Worm (Caenorhabditis elegans) whole organism, mixed stage, embryonic: ENCODE data around the gene lido-13.

Source experiments
- M03D4.4 ChIP-seq: sonication (generic microtip); optimal IDR thresholded peaks from 2 replicates; lab custom pipeline; 2017; ENCODE audit warnings: mild to moderate bottlenecking, missing genetic modification characterization, missing compliant biosample characterization
- bed-3 ChIP-seq: fragments of 200-800 bp; sonication (Bioruptor generic); optimal IDR thresholded peaks from 3 replicates; lab custom pipeline; 2018; ENCODE audit warnings: mild to moderate bottlenecking, missing genetic modification characterization, moderate library complexity, missing compliant biosample characterization
- blmp-1 ChIP-seq: fragments of 150-350 bp; optimal IDR thresholded peaks from 2 replicates; lab custom pipeline; 2014; ENCODE audit warnings: missing biosample characterization, missing genetic modification characterization
- ceh-43 ChIP-seq: fragments of 200-800 bp; sonication (Bioruptor generic); optimal IDR thresholded peaks from 2 replicates; lab custom pipeline; 2018; ENCODE audit warnings: mild to moderate bottlenecking, missing genetic modification characterization, moderate library complexity, missing compliant biosample characterization
- cnd-1 ChIP-seq: fragments of 200-800 bp; sonication (Bioruptor generic); optimal IDR thresholded peaks from 2 replicates; lab custom pipeline; 2018; ENCODE audit warnings: mild to moderate bottlenecking, missing genetic modification characterization, missing compliant biosample characterization
- drap-1 ChIP-seq: fragments of 200-800 bp; sonication (Bioruptor generic); optimal IDR thresholded peaks from 3 replicates; lab custom pipeline; 2018; ENCODE audit warnings: mild to moderate bottlenecking, missing genetic modification characterization, missing compliant biosample characterization
- elt-1 ChIP-seq: sonication (generic microtip); optimal IDR thresholded peaks from 2 replicates; lab custom pipeline; 2017; ENCODE audit warnings: missing genetic modification characterization, mild to moderate bottlenecking, missing compliant biosample characterization, antibody characterized with exemption, moderate library complexity, borderline replicate concordance; ENCODE audit not compliant: insufficient read depth
- flh-1 ChIP-seq: fragments of 200-800 bp; sonication (Bioruptor generic); optimal IDR thresholded peaks from 2 replicates; lab custom pipeline; 2018; ENCODE audit warnings: mild to moderate bottlenecking, missing genetic modification characterization, moderate library complexity, missing compliant biosample characterization
- hlh-1 ChIP-seq: fragments of 150-350 bp; optimal IDR thresholded peaks from 2 replicates; lab custom pipeline; 2014; ENCODE audit warnings: missing biosample characterization, missing genetic modification reagents, missing genetic modification characterization
- lin-32 ChIP-seq: fragments of 200-800 bp; sonication (Bioruptor generic); optimal IDR thresholded peaks from 2 replicates; lab custom pipeline; 2018; ENCODE audit warnings: mild to moderate bottlenecking, missing genetic modification characterization, missing compliant biosample characterization
- mls-2 ChIP-seq: sonication (generic microtip); optimal IDR thresholded peaks from 2 replicates; lab custom pipeline; 2016; ENCODE audit warnings: mild to moderate bottlenecking, missing genetic modification characterization, moderate library complexity, missing compliant biosample characterization
- nhr-237 ChIP-seq: fragments of 150-350 bp; optimal IDR thresholded peaks from 2 replicates; lab custom pipeline; 2014; ENCODE audit warnings: missing biosample characterization, missing genetic modification characterization
- nhr-28 ChIP-seq: fragments of 150-350 bp; optimal IDR thresholded peaks from 2 replicates; lab custom pipeline; 2014; ENCODE audit warnings: missing biosample characterization, missing genetic modification characterization
- pha-4 ChIP-seq: fragments of 150-350 bp; optimal IDR thresholded peaks from 2 replicates; lab custom pipeline; 2018; ENCODE audit warnings: missing biosample characterization, missing genetic modification reagents, missing genetic modification characterization
- sem-2 ChIP-seq: fragments of 200-800 bp; sonication (Bioruptor generic); optimal IDR thresholded peaks from 2 replicates; lab custom pipeline; 2018; ENCODE audit warnings: mild to moderate bottlenecking, missing genetic modification characterization, missing compliant biosample characterization
- tbx-8 ChIP-seq: fragments of 200-800 bp; sonication (Bioruptor generic); optimal IDR thresholded peaks from 2 replicates; lab custom pipeline; 2018; ENCODE audit warnings: mild to moderate bottlenecking, missing genetic modification characterization, moderate library complexity, missing compliant biosample characterization
- zip-8 ChIP-seq: fragments of 150-350 bp; optimal IDR thresholded peaks from 2 replicates; lab custom pipeline; 2014; ENCODE audit warnings: missing biosample characterization, missing genetic modification characterization

lido-13 gene

DNA sequence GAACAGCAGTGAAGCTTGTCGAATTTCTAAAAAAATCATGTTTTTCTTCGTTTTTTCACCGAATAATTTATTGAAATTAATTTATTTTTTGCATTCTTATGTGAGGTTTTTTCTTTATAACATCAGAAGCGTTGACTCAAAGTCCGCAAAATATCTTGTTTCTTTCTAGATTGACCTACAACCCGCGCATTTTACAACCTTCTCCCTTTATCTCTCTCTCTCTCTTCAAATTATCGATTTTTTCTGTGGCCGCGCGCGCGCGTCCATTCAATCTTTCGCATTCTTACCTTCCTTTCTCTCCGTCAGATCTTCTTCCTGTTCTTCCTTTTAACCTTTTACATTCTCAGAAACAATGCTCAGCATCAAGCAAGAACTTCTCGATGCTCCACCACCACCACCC lies 48.6 kb downstream of the lido-13 start, which contains the start of gene lido-12:
Gene lido-12, plus strand, starts transcription at position 301 of the 400 bp plus-strand sequence.
- no peak for TF ChIP-seq bed-3 (GFP tag; lab: Kevin White, UChicago)
- no peak for TF ChIP-seq elt-1
- TF ChIP-seq tbx-8 (GFP tag; lab: Kevin White, UChicago), result no peak
- no peak for TF ChIP-seq hlh-1

DNA sequence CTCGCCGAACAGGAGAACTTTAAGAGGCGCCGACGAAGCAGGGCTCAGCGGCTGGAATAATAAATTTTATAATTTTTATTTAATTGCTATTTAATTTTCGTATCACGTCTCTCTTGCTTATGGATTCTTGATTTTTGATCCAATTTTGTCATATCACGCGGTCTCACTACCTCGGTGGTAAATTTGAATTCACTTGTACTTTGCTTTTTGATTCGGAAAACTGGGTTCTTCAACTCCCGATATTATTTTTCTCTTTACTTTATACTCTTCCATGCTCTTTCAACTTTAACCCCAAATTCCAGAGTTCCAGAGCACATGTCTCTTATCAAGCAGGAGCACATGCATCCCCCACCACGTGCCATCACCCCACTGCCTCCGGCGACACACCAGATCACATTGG lies 50.5 kb downstream of the lido-13 start, which contains the start of gene lido-11:
Gene lido-11, plus strand, starts transcription at position 301 of the 400 bp plus-strand sequence.
- no peak for TF ChIP-seq M03D4.4 (tag; lab: Kevin White, UChicago)
- no peak for TF ChIP-seq cnd-1
- no peak for TF ChIP-seq lin-32 (GFP tag; lab: Kevin White, UChicago)
- TF ChIP-seq zip-8, result no peak
- TF ChIP-seq drap-1 (GFP tag; lab: Kevin White, UChicago), result no peak
- no peak for TF ChIP-seq ceh-43 (GFP tag; lab: Kevin White, UChicago)
- TF ChIP-seq mls-2, result no peak
- TF ChIP-seq pha-4 (tag; lab: Kevin White, UChicago), result no peak
- TF ChIP-seq sem-2 (GFP tag; lab: Kevin White, UChicago), result no peak
- TF ChIP-seq blmp-1 (tag; lab: Kevin White, UChicago), result no peak
- TF ChIP-seq flh-1 (GFP tag; lab: Kevin White, UChicago), result no peak
- TF ChIP-seq nhr-28 (tag; lab: Kevin White, UChicago), result no peak
- no peak for TF ChIP-seq nhr-237 (tag; lab: Kevin White, UChicago)
